Fruit fly (Drosophila melanogaster): Measurements from ENCODE around the gene CG9609.

The CG9609 gene

DNA sequence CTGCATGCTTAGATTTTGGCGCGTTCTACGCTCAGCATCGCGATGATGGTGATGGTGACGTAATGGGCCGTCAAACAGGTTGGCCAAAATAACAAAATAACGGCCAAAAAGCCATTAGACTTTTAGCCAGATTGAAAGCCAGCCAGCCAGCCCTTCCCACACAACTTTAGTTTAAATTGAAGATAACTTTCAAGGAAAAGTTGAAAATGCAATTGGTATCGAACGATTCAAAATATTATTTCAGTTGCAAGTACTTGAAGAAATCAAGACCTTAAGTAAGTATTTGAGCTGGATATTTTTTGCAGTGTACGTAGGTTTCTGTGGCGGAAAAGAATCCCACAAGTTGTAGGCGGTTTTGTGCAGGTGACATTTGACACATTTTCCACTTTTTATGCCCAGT, 5.8 kb downstream of the CG9609 start (continued):
- no peak for TF ChIP-seq stc (GFP tag; IDR thresholded peaks at IDR 0.05)
- peak; percentile 16 for TF ChIP-seq scrt (GFP tag; optimal IDR thresholded peaks at IDR 0.05)
- peak; percentile 29 for TF ChIP-seq pb (GFP tag; optimal IDR thresholded peaks at IDR 0.05)
- TF ChIP-seq ttk (GFP tag; IDR thresholded peaks at IDR 0.05), result no peak
- no peak for TF ChIP-seq zen2 (GFP tag; IDR thresholded peaks at IDR 0.05; ENCODE audit: partially characterized antibody)
- no peak for TF ChIP-seq prd (optimal IDR thresholded peaks at IDR 0.05)
- 0 out of 3 replicates have a peak, but pooled peaks have one; percentile 16 for TF ChIP-seq prd (GFP tag; IDR thresholded peaks at IDR 0.05)
- TF ChIP-seq Rfx (GFP tag; IDR thresholded peaks at IDR 0.05), result peak; percentile 67
- no peak for TF ChIP-seq gsb-n (tag; optimal IDR thresholded peaks at IDR 0.05)
- no peak for TF ChIP-seq CG4854 (GFP tag; optimal IDR thresholded peaks at IDR 0.05)
- TF ChIP-seq HLHmδ (GFP tag; optimal IDR thresholded peaks at IDR 0.05), result no peak
- peak; percentile 55; the same call in 1 of the 3 replicates for TF ChIP-seq CG11456 (GFP tag; IDR thresholded peaks at IDR 0.05)
- TF ChIP-seq gcm2 (GFP tag; optimal IDR thresholded peaks at IDR 0.05), result no peak
- TF ChIP-seq zfh2 (GFP tag; optimal IDR thresholded peaks at IDR 0.05), result peak; percentile 41
- TF ChIP-seq Dip3 (GFP tag; optimal IDR thresholded peaks at IDR 0.05), result peak; percentile 41
- peak; percentile 88 for TF ChIP-seq Med (GFP tag)

DNA sequence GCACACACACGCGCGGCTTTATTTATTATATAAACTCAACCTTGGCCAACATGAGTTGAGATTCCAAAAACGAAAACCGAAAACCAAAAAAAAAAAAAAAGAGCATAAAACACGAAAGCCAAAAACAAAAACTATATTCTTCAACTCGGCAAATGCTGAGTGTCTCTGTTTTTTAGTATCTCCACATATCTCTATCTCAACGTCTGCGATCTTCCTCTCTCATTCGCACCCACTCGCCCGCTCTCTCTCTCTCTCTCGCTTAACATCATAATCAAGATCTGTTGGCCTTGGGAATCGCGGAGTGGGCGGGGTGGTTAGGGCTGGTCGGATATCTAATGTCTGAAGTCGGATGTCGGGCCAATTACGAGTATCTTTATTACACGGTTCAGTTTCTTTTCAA, 6.6 kb downstream of the CG9609 start:
- TF ChIP-seq pros (GFP tag; optimal IDR thresholded peaks at IDR 0.05) (peak; percentile 12), Hr3 (GFP tag; optimal IDR thresholded peaks at IDR 0.05) (no peak), CG13894 (tag; optimal IDR thresholded peaks at IDR 0.05) (peak; percentile 49), CG12769 (tag; optimal IDR thresholded peaks at IDR 0.05) (peak; percentile 42), vvl (GFP tag; IDR thresholded peaks at IDR 0.05) (0 out of 2 replicates have a peak, but pooled peaks have one; percentile 18), pita (GFP tag; optimal IDR thresholded peaks at IDR 0.05) (no peak), trh (GFP tag; optimal IDR thresholded peaks at IDR 0.05) (no peak), Hmr (GFP tag; optimal IDR thresholded peaks at IDR 0.05) (peak; percentile 16), prd (optimal IDR thresholded peaks at IDR 0.05) (no peak), prd (GFP tag; IDR thresholded peaks at IDR 0.05) (no peak), gro (GFP tag; optimal IDR thresholded peaks at IDR 0.05) (peak; percentile 37), CG10979 (tag; optimal IDR thresholded peaks at IDR 0.05) (no peak), rib (GFP tag; IDR thresholded peaks at IDR 0.05) (no peak), CG2199 (GFP tag; IDR thresholded peaks at IDR 0.05) (peak; percentile 37; the same call in 1 of the 3 replicates), Xbp1 (GFP tag; optimal IDR thresholded peaks at IDR 0.05) (no peak), caup (GFP tag; optimal IDR thresholded peaks at IDR 0.05; ENCODE audit: severe bottlenecking) (peak; percentile 34), fd64A (GFP tag; optimal IDR thresholded peaks at IDR 0.05) (no peak), fd3F (GFP tag; optimal IDR thresholded peaks at IDR 0.05) (no peak), CG8290 (GFP tag; optimal IDR thresholded peaks at IDR 0.05) (no peak), CG8290 (tag; optimal IDR thresholded peaks at IDR 0.05) (peak in 1 of 2 experiments; percentile 8), D19B (GFP tag; optimal IDR thresholded peaks at IDR 0.05) (peak; percentile 32), salm (tag; optimal IDR thresholded peaks at IDR 0.05) (no peak), CG43689 (GFP tag; IDR thresholded peaks at IDR 0.05) (no peak), Pdp1 (GFP tag; optimal IDR thresholded peaks at IDR 0.05) (peak in 1 of 2 experiments; percentile 83), abd-A (tag; optimal IDR thresholded peaks at IDR 0.05) (peak; percentile 53), Deaf1 (tag; optimal IDR thresholded peaks at IDR 0.05) (peak; percentile 4), CG1832 (GFP tag; optimal IDR thresholded peaks at IDR 0.05) (peak; percentile 79), sqz (GFP tag; optimal IDR thresholded peaks at IDR 0.05) (peak; percentile 73), Med (GFP tag) (peak; percentile 58), NC2α (GFP tag; optimal IDR thresholded peaks at IDR 0.05) (no peak), Sry-β (GFP tag; optimal IDR thresholded peaks at IDR 0.05) (no peak), CG33557 (GFP tag; optimal IDR thresholded peaks at IDR 0.05) (no peak), sr (GFP tag; IDR thresholded peaks at IDR 0.05) (peak; percentile 37; the same call in 1 of the 3 replicates), CG7786 (GFP tag; optimal IDR thresholded peaks at IDR 0.05) (no peak), Trl (optimal IDR thresholded peaks at IDR 0.05) (peak; percentile 39 to 74), Trl (GFP tag; optimal IDR thresholded peaks at IDR 0.05) (no peak), en (GFP tag; optimal IDR thresholded peaks at IDR 0.05) (no peak), CG18599 (GFP tag; optimal IDR thresholded peaks at IDR 0.05) (no peak)
